Fruit fly (Drosophila melanogaster) whole organism, embryonic: ENCODE measurements around the gene CG44037.
A peak's percentile ranks its signal among the peaks of the same experiment; 100 is the strongest.

ENCODE experiments used
- Atf3 ChIP-seq: fragments of 200-800 bp; sonication (Bioruptor generic); optimal IDR thresholded peaks from 3 replicates; lab custom pipeline; 2016; ENCODE audit warnings: missing biosample characterization, missing genetic modification characterization
- Atf6 ChIP-seq: fragments of 200-800 bp; sonication (Bioruptor generic); IDR thresholded peaks from 2 replicates; pipeline ENCODE4 v1.3.6; 2022; ENCODE audit warnings: missing biosample characterization, missing genetic modification characterization
- B-H2 ChIP-seq: fragments of 200-800 bp; sonication (Bioruptor generic); optimal IDR thresholded peaks from 2 replicates; lab custom pipeline; 2018; ENCODE audit warnings: missing biosample characterization, mild to moderate bottlenecking, missing genetic modification characterization
- CG10267 ChIP-seq: fragments of 200-800 bp; sonication (Bioruptor generic); optimal IDR thresholded peaks from 2 replicates; lab custom pipeline; 2018; ENCODE audit warnings: missing biosample characterization, mild to moderate bottlenecking, missing genetic modification characterization, moderate library complexity
- CG10274 ChIP-seq: fragments of 200-800 bp; sonication (Bioruptor generic); optimal IDR thresholded peaks from 3 replicates; lab custom pipeline; 2017; ENCODE audit warnings: missing biosample characterization, mild to moderate bottlenecking, missing genetic modification characterization
- CG10979 ChIP-seq: fragments of 200-800 bp; sonication (Bioruptor generic); optimal IDR thresholded peaks from 2 replicates; lab custom pipeline; 2018; ENCODE audit warnings: missing biosample characterization, mild to moderate bottlenecking, missing genetic modification characterization, moderate library complexity
- CG12744 ChIP-seq: fragments of 200-800 bp; sonication (Bioruptor generic); optimal IDR thresholded peaks from 2 replicates; lab custom pipeline; 2016; ENCODE audit warnings: missing biosample characterization, missing genetic modification characterization
- CG15696 ChIP-seq: fragments of 200-800 bp; sonication (Bioruptor generic); optimal IDR thresholded peaks from 2 replicates; lab custom pipeline; 2019; ENCODE audit warnings: missing biosample characterization, mild to moderate bottlenecking, missing genetic modification characterization, moderate library complexity
- CG2120 ChIP-seq: fragments of 200-800 bp; sonication (Bioruptor generic); optimal IDR thresholded peaks from 3 replicates; lab custom pipeline; 2016; ENCODE audit warnings: missing biosample characterization, missing genetic modification characterization
- CG31224 ChIP-seq: fragments of 200-800 bp; sonication (Bioruptor generic); IDR thresholded peaks from 2 replicates; pipeline ENCODE4 v1.3.6; 2022; ENCODE audit warnings: missing biosample characterization, missing genetic modification characterization
- CG4360 ChIP-seq: fragments of 200-800 bp; sonication (Bioruptor generic); IDR thresholded peaks from 2 replicates; pipeline ENCODE4 v1.3.6; 2022; ENCODE audit warnings: missing biosample characterization, missing genetic modification characterization
- CG6765 ChIP-seq: fragments of 200-800 bp; sonication (Bioruptor generic); optimal IDR thresholded peaks from 3 replicates; lab custom pipeline; 2017; ENCODE audit warnings: missing biosample characterization, mild to moderate bottlenecking, missing genetic modification characterization
- CG7556 ChIP-seq: fragments of 200-800 bp; sonication (Bioruptor generic); optimal IDR thresholded peaks from 2 replicates; lab custom pipeline; 2017; ENCODE audit warnings: missing biosample characterization, mild to moderate bottlenecking, missing genetic modification characterization
- CG7839 ChIP-seq: fragments of 200-800 bp; sonication (Bioruptor generic); optimal IDR thresholded peaks from 3 replicates; lab custom pipeline; 2018; ENCODE audit warnings: missing biosample characterization, mild to moderate bottlenecking, missing genetic modification characterization, moderate library complexity
- CG7987 ChIP-seq: fragments of 200-800 bp; sonication (Bioruptor generic); optimal IDR thresholded peaks from 2 replicates; lab custom pipeline; 2018; ENCODE audit warnings: missing biosample characterization, mild to moderate bottlenecking, missing genetic modification characterization, moderate library complexity
- CG8924 ChIP-seq: fragments of 200-800 bp; optimal IDR thresholded peaks from 3 replicates; lab custom pipeline; 2019; ENCODE audit warnings: missing biosample characterization, mild to moderate bottlenecking, missing genetic modification characterization, moderate library complexity
- CG9609 ChIP-seq: fragments of 200-800 bp; sonication (Bioruptor generic); optimal IDR thresholded peaks from 3 replicates; lab custom pipeline; 2016; ENCODE audit warnings: missing biosample characterization, missing genetic modification characterization
- CG9932 ChIP-seq: fragments of 200-800 bp; sonication (Bioruptor generic); IDR thresholded peaks from 2 replicates; pipeline ENCODE4 v1.3.6; 2022; ENCODE audit warnings: missing biosample characterization, missing genetic modification characterization
- Drgx ChIP-seq: fragments of 200-800 bp; sonication (Bioruptor generic); IDR thresholded peaks from 2 replicates; pipeline ENCODE4 v1.3.6; 2022; ENCODE audit warnings: missing biosample characterization, missing genetic modification characterization
- Fer3 ChIP-seq: fragments of 200-800 bp; sonication (Bioruptor generic); optimal IDR thresholded peaks from 2 replicates; lab custom pipeline; 2018; ENCODE audit warnings: missing biosample characterization, mild to moderate bottlenecking, missing genetic modification characterization, moderate library complexity
- Meics ChIP-seq: fragments of 200-800 bp; sonication (Bioruptor generic); optimal IDR thresholded peaks from 2 replicates; lab custom pipeline; 2017; ENCODE audit warnings: missing biosample characterization, mild to moderate bottlenecking, missing genetic modification characterization
- Mes4 ChIP-seq: fragments of 200-800 bp; sonication (Bioruptor generic); optimal IDR thresholded peaks from 2 replicates; lab custom pipeline; 2016; ENCODE audit warnings: missing biosample characterization, missing genetic modification characterization
- Trl ChIP-seq, 3 experiments: fragments of >200 bp in 2 of 3; fragments of 200-800 bp in 1 of 3; sonication (Bioruptor generic) in 1 of 3; optimal IDR thresholded peaks; 2 replicates in 1 of 3; 3 replicates in 2 of 3; lab custom pipeline; 2016 to 2017; ENCODE audit warnings: missing biosample characterization in 1 of 3, missing genetic modification characterization in 1 of 3
- YL-1 ChIP-seq: fragments of 200-800 bp; sonication (Bioruptor generic); optimal IDR thresholded peaks from 3 replicates; lab custom pipeline; 2017; ENCODE audit warnings: missing biosample characterization, mild to moderate bottlenecking, missing genetic modification characterization
- aop ChIP-seq: fragments of 200-800 bp; sonication (Bioruptor generic); IDR thresholded peaks from 2 replicates; pipeline ENCODE4 v1.3.6; 2022; ENCODE audit warnings: missing biosample characterization, missing genetic modification characterization
- ase ChIP-seq: fragments of 200-800 bp; sonication (Bioruptor generic); IDR thresholded peaks from 3 replicates; pipeline ENCODE4 v1.3.6; 2022; ENCODE audit warnings: missing biosample characterization, missing genetic modification characterization
- bsh ChIP-seq, 2 experiments: fragments of 200-800 bp; sonication (Bioruptor generic); optimal IDR thresholded peaks; 2 replicates each; lab custom pipeline; 2017 to 2018; ENCODE audit warnings: mild to moderate bottlenecking in 2 of 2, missing biosample characterization in 2 of 2, missing genetic modification characterization in 2 of 2, moderate library complexity in 1 of 2
- cas ChIP-seq: fragments of 200-800 bp; sonication (Bioruptor generic); IDR thresholded peaks from 2 replicates; pipeline ENCODE4 v1.3.6; 2022; ENCODE audit warnings: missing biosample characterization, missing genetic modification characterization
- cato ChIP-seq: fragments of 200-800 bp; sonication (Bioruptor generic); optimal IDR thresholded peaks from 2 replicates; lab custom pipeline; 2016; ENCODE audit warnings: missing biosample characterization, missing genetic modification characterization, borderline replicate concordance
- ci ChIP-seq: fragments of 200-800 bp; sonication (Bioruptor generic); IDR thresholded peaks from 3 replicates; pipeline ENCODE4 v1.3.6; 2022; ENCODE audit warnings: missing biosample characterization, missing genetic modification characterization
- corto ChIP-seq: fragments of 200-800 bp; sonication (Bioruptor generic); optimal IDR thresholded peaks from 2 replicates; lab custom pipeline; 2016; ENCODE audit warnings: missing biosample characterization, mild to moderate bottlenecking, missing genetic modification characterization, moderate library complexity
- danr ChIP-seq: fragments of 200-800 bp; sonication (Bioruptor generic); IDR thresholded peaks from 2 replicates; pipeline ENCODE4 v1.3.6; 2022; ENCODE audit warnings: missing biosample characterization, missing genetic modification characterization
- disco-r ChIP-seq: fragments of 200-800 bp; sonication (Bioruptor generic); optimal IDR thresholded peaks from 2 replicates; lab custom pipeline; 2016; ENCODE audit warnings: missing biosample characterization, missing genetic modification characterization
- ewg ChIP-seq: fragments of 200-800 bp; sonication (Bioruptor generic); optimal IDR thresholded peaks from 3 replicates; lab custom pipeline; 2017; ENCODE audit warnings: mild to moderate bottlenecking, missing biosample characterization, missing genetic modification reagents, missing genetic modification characterization
- fd102C ChIP-seq: fragments of 200-800 bp; sonication (Bioruptor generic); optimal IDR thresholded peaks from 2 replicates; lab custom pipeline; 2018; ENCODE audit warnings: missing biosample characterization, mild to moderate bottlenecking, missing genetic modification characterization, moderate library complexity
- fd64A ChIP-seq: fragments of 200-800 bp; sonication (Bioruptor generic); optimal IDR thresholded peaks from 3 replicates; lab custom pipeline; 2018; ENCODE audit warnings: missing biosample characterization, mild to moderate bottlenecking, missing genetic modification characterization
- fu2 ChIP-seq: fragments of 200-800 bp; sonication (Bioruptor generic); optimal IDR thresholded peaks from 2 replicates; lab custom pipeline; 2016; ENCODE audit warnings: missing biosample characterization, missing genetic modification characterization
- gro ChIP-seq: fragments of 200-800 bp; sonication (Bioruptor generic); optimal IDR thresholded peaks from 2 replicates; lab custom pipeline; 2016; ENCODE audit warnings: missing biosample characterization, missing genetic modification characterization
- odd ChIP-seq: fragments of 200-800 bp; sonication (Bioruptor generic); optimal IDR thresholded peaks from 2 replicates; lab custom pipeline; 2017; ENCODE audit warnings: missing biosample characterization, mild to moderate bottlenecking, missing genetic modification characterization
- pnt ChIP-seq: fragments of 200-800 bp; sonication (Bioruptor generic); optimal IDR thresholded peaks from 3 replicates; lab custom pipeline; 2016; ENCODE audit warnings: missing biosample characterization, missing genetic modification characterization
- sens ChIP-seq: fragments of 200-800 bp; sonication (Bioruptor generic); peaks from one replicate; lab custom pipeline; 2016; ENCODE audit warnings: missing biosample characterization, missing genetic modification characterization
- ssp ChIP-seq: fragments of 200-800 bp; sonication (Bioruptor generic); IDR thresholded peaks from 2 replicates; pipeline ENCODE4 v1.3.6; 2022; ENCODE audit warnings: missing biosample characterization, missing genetic modification characterization
- tio ChIP-seq: fragments of 200-800 bp; sonication (Bioruptor generic); optimal IDR thresholded peaks from 2 replicates; lab custom pipeline; 2017; ENCODE audit warnings: missing biosample characterization, missing genetic modification characterization, inconsistent platforms
- tna ChIP-seq: fragments of 200-800 bp; sonication (Bioruptor generic); IDR thresholded peaks from 2 replicates; pipeline ENCODE4 v1.3.6; 2022; ENCODE audit warnings: missing biosample characterization, missing genetic modification characterization; ENCODE audit not compliant: partially characterized antibody

The CG44037 gene

DNA sequence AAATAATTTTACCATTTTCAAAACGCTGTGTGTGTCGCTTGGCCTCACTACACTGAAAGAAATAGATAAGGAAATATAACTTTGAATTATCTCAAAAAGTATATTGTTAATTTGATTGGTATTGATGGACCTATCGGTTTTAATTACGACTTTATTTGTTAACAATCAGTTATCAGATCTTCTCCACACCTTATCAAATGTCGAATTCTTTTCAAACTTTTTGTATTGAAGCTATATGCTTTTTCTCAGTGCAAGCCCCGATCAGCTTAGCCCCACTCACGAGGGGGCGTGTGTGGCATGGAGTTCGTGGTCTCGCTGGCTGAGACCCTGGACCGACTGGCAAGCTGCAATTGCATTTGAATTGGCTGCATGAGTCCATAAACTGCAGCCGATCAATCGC, 38.7 kb downstream of the CG44037 start:
- TF ChIP-seq CG7556 (GFP tag; lab: Kevin White, UChicago): no peak
- TF ChIP-seq bsh (GFP tag; optimal IDR thresholded peaks at IDR 0.05; lab: Kevin White, UChicago): peak in 1 of 2 experiments; percentile 25
- peak; percentile 81 for TF ChIP-seq Drgx (GFP tag; lab: Robert Waterston, UW)
- no peak for TF ChIP-seq CG2120 (GFP tag; lab: Kevin White, UChicago)
- peak; percentile 56 for TF ChIP-seq sens
- TF ChIP-seq, all 482 proteins: peak for 3

DNA sequence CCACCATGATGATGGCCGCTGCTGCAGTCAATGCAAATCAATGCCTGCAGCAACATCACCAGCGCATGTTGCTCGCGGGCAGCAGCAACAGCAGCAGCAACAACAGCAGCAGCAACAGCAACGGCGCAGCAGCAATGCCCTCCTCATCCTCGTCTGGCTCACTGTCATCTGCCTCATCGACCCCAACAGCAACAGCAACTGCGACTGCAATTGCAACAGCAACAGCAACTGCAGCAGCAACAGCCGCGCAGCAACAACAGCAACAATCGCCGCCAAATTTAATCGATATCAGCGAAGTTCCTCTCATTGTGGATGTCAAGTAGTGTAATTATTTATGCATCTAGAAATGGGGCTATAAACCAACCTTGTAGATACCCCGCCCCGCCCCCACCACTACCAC, 43.0 kb downstream of the CG44037 start:
- no peak for TF ChIP-seq ci
- no peak for TF ChIP-seq cas (GFP tag; lab: Robert Waterston, UW)
- TF ChIP-seq odd (GFP tag; lab: Kevin White, UChicago): no peak
- no peak for TF ChIP-seq ssp (GFP tag; lab: Robert Waterston, UW)
- no peak for TF ChIP-seq danr (GFP tag; lab: Robert Waterston, UW)
- TF ChIP-seq Mes4 (GFP tag; lab: Kevin White, UChicago): no peak
- TF ChIP-seq tio: no peak
- no peak for TF ChIP-seq CG10979 (tag; lab: Kevin White, UChicago)
- TF ChIP-seq, all 482 proteins: peak for 0

DNA sequence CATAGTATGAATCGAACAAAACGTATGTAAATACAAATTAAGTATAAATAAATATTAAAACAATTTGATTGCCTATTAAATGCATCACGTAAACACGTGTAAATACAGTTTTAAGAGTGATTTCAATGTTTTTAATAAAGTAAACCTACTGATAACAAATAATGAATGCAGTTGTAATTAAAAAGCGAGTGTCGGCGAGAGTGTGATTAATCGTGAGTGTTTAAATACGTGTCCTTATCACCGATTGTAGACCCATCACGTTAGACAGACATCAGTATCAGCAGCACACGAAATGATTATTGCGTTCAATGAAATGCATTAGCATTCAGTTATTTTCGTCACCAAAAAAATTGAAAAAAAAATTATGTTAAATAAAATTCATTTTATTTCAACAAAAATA, 44.4 kb downstream of the CG44037 start:
- no peak for TF ChIP-seq CG8924 (tag; lab: Kevin White, UChicago)
- no peak for TF ChIP-seq CG7839 (tag; lab: Kevin White, UChicago)
- TF ChIP-seq CG9932 (GFP tag; lab: Robert Waterston, UW): no peak
- no peak for TF ChIP-seq tna (GFP tag; lab: Robert Waterston, UW)
- TF ChIP-seq aop (GFP tag; lab: Robert Waterston, UW): no peak
- no peak for TF ChIP-seq CG6765 (GFP tag; lab: Kevin White, UChicago)
- no peak for TF ChIP-seq bsh (GFP tag; optimal IDR thresholded peaks at IDR 0.05; lab: Kevin White, UChicago)
- no peak for TF ChIP-seq fd64A (GFP tag; lab: Kevin White, UChicago)
- TF ChIP-seq fu2 (GFP tag; lab: Kevin White, UChicago): no peak
- TF ChIP-seq Meics (GFP tag; lab: Kevin White, UChicago): no peak
- no peak for TF ChIP-seq Atf6
- no peak for TF ChIP-seq CG9609 (GFP tag; lab: Kevin White, UChicago)
- no peak for TF ChIP-seq CG31224 (GFP tag; lab: Robert Waterston, UW)
- no peak for TF ChIP-seq B-H2 (GFP tag; lab: Kevin White, UChicago)
- TF ChIP-seq CG10274: no peak

DNA sequence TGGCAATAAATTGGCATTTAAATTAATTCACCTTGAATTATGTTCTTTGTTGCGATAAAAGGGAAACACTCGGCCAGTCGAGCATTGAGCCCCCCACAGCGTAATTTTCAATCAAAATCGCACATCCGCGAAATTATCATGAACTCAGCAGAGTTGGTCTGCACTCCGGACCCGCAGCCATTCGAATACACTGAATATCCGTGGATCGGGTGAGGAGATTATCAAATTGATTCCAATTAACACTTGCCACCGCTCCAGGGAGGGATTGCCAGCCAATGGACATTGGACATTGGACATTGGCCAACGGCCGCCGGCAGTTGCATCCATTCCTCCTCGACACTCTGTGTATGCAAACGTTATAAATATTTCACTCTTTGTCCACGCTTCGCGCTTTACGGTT, 49.0 kb downstream of the CG44037 start:
- no peak for TF ChIP-seq ewg (GFP tag; lab: Kevin White, UChicago)

DNA sequence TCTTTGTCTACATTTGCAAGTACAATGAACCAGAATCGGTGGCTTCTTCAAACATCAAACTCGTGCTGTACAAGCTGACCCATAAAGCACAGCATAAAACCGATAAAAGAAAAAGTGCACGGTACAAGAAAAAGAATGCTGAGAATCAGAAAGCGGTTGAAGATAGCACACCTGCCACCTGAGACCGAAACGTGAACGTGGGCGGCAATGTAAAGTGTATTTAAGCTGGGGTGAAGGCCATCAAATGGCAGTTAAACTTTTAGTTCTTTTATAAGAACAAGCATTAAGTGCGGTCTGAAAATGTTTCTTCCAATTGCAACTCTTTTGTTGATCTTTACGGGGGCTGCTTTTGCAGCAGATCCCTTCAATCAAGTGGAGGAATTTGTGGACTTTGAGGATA, 52.5 kb downstream of the CG44037 start, which contains the start of gene CG4066:
Gene CG4066 (plus strand): TSS at position 301 of the 400 bp plus-strand sequence.
- TF ChIP-seq corto (GFP tag; lab: Kevin White, UChicago): no peak
- TF ChIP-seq YL-1 (GFP tag; lab: Kevin White, UChicago): no peak
- TF ChIP-seq CG12744 (GFP tag; lab: Kevin White, UChicago): no peak
- TF ChIP-seq Fer3 (tag; lab: Kevin White, UChicago): no peak
- TF ChIP-seq CG15696 (tag; lab: Kevin White, UChicago): no peak
- no peak for TF ChIP-seq B-H2 (GFP tag; lab: Kevin White, UChicago)
- no peak for TF ChIP-seq gro (GFP tag; lab: Kevin White, UChicago)
- no peak for TF ChIP-seq fd102C
- no peak for TF ChIP-seq ase (GFP tag; lab: Robert Waterston, UW)
- no peak for TF ChIP-seq CG4360
- no peak for TF ChIP-seq Atf3 (GFP tag; lab: Kevin White, UChicago)
- TF ChIP-seq Trl (optimal IDR thresholded peaks at IDR 0.05; lab: Kevin White, UChicago): no peak
- TF ChIP-seq Trl (GFP tag; optimal IDR thresholded peaks at IDR 0.05; lab: Kevin White, UChicago): no peak
- TF ChIP-seq cato (GFP tag; lab: Kevin White, UChicago): no peak
- TF ChIP-seq CG10267 (tag; lab: Kevin White, UChicago): no peak
- TF ChIP-seq disco-r (GFP tag; lab: Kevin White, UChicago): no peak
- no peak for TF ChIP-seq CG7987 (GFP tag; lab: Kevin White, UChicago)
- TF ChIP-seq pnt: no peak
- TF ChIP-seq, all 482 proteins: peak for 0
